Worm (Caenorhabditis elegans) whole organism, late embryonic: Measurements from ENCODE around the gene Y69E1A.8.

Experiments used
- C38D4.7 ChIP-seq: fragments of 200-800 bp; sonication (Bioruptor generic); optimal IDR thresholded peaks from 2 replicates; lab custom pipeline; 2018; ENCODE audit warnings: mild to moderate bottlenecking, missing genetic modification characterization, moderate library complexity, missing compliant biosample characterization
- F13H6.1 ChIP-seq: sonication (generic microtip); optimal IDR thresholded peaks from 2 replicates; lab custom pipeline; 2016; ENCODE audit warnings: missing genetic modification characterization, missing compliant biosample characterization
- K09A11.1 ChIP-seq: sonication (generic microtip); optimal IDR thresholded peaks from 2 replicates; lab custom pipeline; 2017; ENCODE audit warnings: antibody characterized with exemption, mild to moderate bottlenecking, missing genetic modification characterization, missing compliant biosample characterization; ENCODE audit not compliant: insufficient read depth
- ahr-1 ChIP-seq: sonication (generic microtip); optimal IDR thresholded peaks from 2 replicates; lab custom pipeline; 2016; ENCODE audit warnings: missing genetic modification characterization, missing compliant biosample characterization
- ceh-18 ChIP-seq: sonication (generic microtip); optimal IDR thresholded peaks from 2 replicates; lab custom pipeline; 2016; ENCODE audit warnings: missing genetic modification characterization, missing compliant biosample characterization
- ceh-19 ChIP-seq: fragments of 200-800 bp; sonication (Bioruptor generic); optimal IDR thresholded peaks from 2 replicates; lab custom pipeline; 2018; ENCODE audit warnings: mild to moderate bottlenecking, missing genetic modification characterization, missing compliant biosample characterization
- ceh-2 ChIP-seq: sonication (generic microtip); optimal IDR thresholded peaks from 2 replicates; lab custom pipeline; 2016; ENCODE audit warnings: missing genotype, missing genetic modification characterization, missing compliant biosample characterization
- ceh-22 ChIP-seq: sonication (generic microtip); optimal IDR thresholded peaks from 2 replicates; lab custom pipeline; 2017; ENCODE audit warnings: missing biosample characterization, missing genetic modification characterization
- ceh-24 ChIP-seq: sonication (generic microtip); optimal IDR thresholded peaks from 2 replicates; lab custom pipeline; 2016; ENCODE audit warnings: mild to moderate bottlenecking, missing genetic modification characterization, missing compliant biosample characterization
- ceh-30 ChIP-seq: fragments of 150-350 bp; optimal IDR thresholded peaks from 2 replicates; lab custom pipeline; 2014; ENCODE audit warnings: missing biosample characterization, missing genetic modification characterization
- ceh-31 ChIP-seq: sonication (generic microtip); optimal IDR thresholded peaks from 2 replicates; lab custom pipeline; 2016; ENCODE audit warnings: missing genetic modification characterization, missing compliant biosample characterization
- ceh-34 ChIP-seq: sonication (generic microtip); optimal IDR thresholded peaks from 2 replicates; lab custom pipeline; 2016; ENCODE audit warnings: mild to moderate bottlenecking, missing genetic modification characterization, missing compliant biosample characterization
- ceh-45 ChIP-seq: fragments of 200-800 bp; sonication (Bioruptor generic); IDR thresholded peaks from 2 replicates; pipeline ENCODE4 v1.3.6; 2022; ENCODE audit warnings: missing genetic modification reagents, missing genetic modification characterization, missing compliant biosample characterization
- dmd-4 ChIP-seq: sonication (generic microtip); optimal IDR thresholded peaks from 2 replicates; lab custom pipeline; 2016; ENCODE audit warnings: borderline replicate concordance, missing genetic modification characterization, missing compliant biosample characterization
- elt-4 ChIP-seq: sonication (generic microtip); optimal IDR thresholded peaks from 2 replicates; lab custom pipeline; 2016; ENCODE audit warnings: missing genetic modification characterization, missing compliant biosample characterization
- fax-1 ChIP-seq: sonication (generic microtip); optimal IDR thresholded peaks from 2 replicates; lab custom pipeline; 2016; ENCODE audit warnings: missing genotype, missing genetic modification characterization, missing compliant biosample characterization
- fkh-10 ChIP-seq: fragments of 150-350 bp; optimal IDR thresholded peaks from 2 replicates; lab custom pipeline; 2014; ENCODE audit warnings: missing biosample characterization, missing genetic modification reagents, missing genetic modification characterization
- gmeb-2 ChIP-seq: sonication (generic microtip); optimal IDR thresholded peaks from 2 replicates; lab custom pipeline; 2016; ENCODE audit warnings: missing genetic modification characterization, inconsistent platforms, missing compliant biosample characterization
- hlh-13 ChIP-seq: fragments of 200-800 bp; sonication (Bioruptor generic); optimal IDR thresholded peaks from 2 replicates; lab custom pipeline; 2018; ENCODE audit warnings: mild to moderate bottlenecking, missing genetic modification characterization, missing compliant biosample characterization
- hlh-15 ChIP-seq: sonication (generic microtip); optimal IDR thresholded peaks from 2 replicates; lab custom pipeline; 2016; ENCODE audit warnings: missing genetic modification characterization, missing compliant biosample characterization
- hlh-30 ChIP-seq: sonication (generic microtip); optimal IDR thresholded peaks from 2 replicates; lab custom pipeline; 2017; ENCODE audit warnings: antibody characterized with exemption, missing genetic modification characterization, missing compliant biosample characterization; ENCODE audit not compliant: insufficient read depth
- lim-6 ChIP-seq: sonication (generic microtip); optimal IDR thresholded peaks from 2 replicates; lab custom pipeline; 2016; ENCODE audit warnings: missing genetic modification characterization, missing compliant biosample characterization
- lin-11 ChIP-seq: fragments of 200-800 bp; sonication (Bioruptor generic); optimal IDR thresholded peaks from 2 replicates; lab custom pipeline; 2018; ENCODE audit warnings: mild to moderate bottlenecking, missing genetic modification characterization, missing compliant biosample characterization
- madf-2 ChIP-seq: sonication (generic microtip); optimal IDR thresholded peaks from 2 replicates; lab custom pipeline; 2017; ENCODE audit warnings: missing genetic modification characterization, missing compliant biosample characterization
- nfya-1 ChIP-seq: sonication (generic microtip); optimal IDR thresholded peaks from 2 replicates; lab custom pipeline; 2017; ENCODE audit warnings: missing genetic modification characterization, mild to moderate bottlenecking, missing compliant biosample characterization, antibody characterized with exemption, moderate library complexity
- npax-4 ChIP-seq: sonication (generic microtip); optimal IDR thresholded peaks from 2 replicates; lab custom pipeline; 2016; ENCODE audit warnings: missing genetic modification characterization, missing compliant biosample characterization
- pax-1 ChIP-seq: fragments of 150-350 bp; optimal IDR thresholded peaks from 2 replicates; lab custom pipeline; 2014; ENCODE audit warnings: missing biosample characterization, missing genetic modification characterization
- ref-2 ChIP-seq: sonication (generic microtip); optimal IDR thresholded peaks from 2 replicates; lab custom pipeline; 2016; ENCODE audit warnings: missing genetic modification characterization, missing compliant biosample characterization
- rnt-1 ChIP-seq: sonication (generic microtip); optimal IDR thresholded peaks from 2 replicates; lab custom pipeline; 2016; ENCODE audit warnings: missing genetic modification characterization, missing compliant biosample characterization
- sdc-2 ChIP-seq: sonication (generic microtip); optimal IDR thresholded peaks from 2 replicates; lab custom pipeline; 2016; ENCODE audit warnings: missing genotype, missing genetic modification characterization, missing compliant biosample characterization
- tbx-2 ChIP-seq: sonication (generic microtip); optimal IDR thresholded peaks from 2 replicates; lab custom pipeline; 2016; ENCODE audit warnings: missing genetic modification characterization, missing compliant biosample characterization
- unc-42 ChIP-seq: sonication (generic microtip); optimal IDR thresholded peaks from 2 replicates; lab custom pipeline; 2016; ENCODE audit warnings: missing genotype, missing genetic modification characterization, missing compliant biosample characterization
- unc-55 ChIP-seq: sonication (generic microtip); optimal IDR thresholded peaks from 2 replicates; lab custom pipeline; 2017; ENCODE audit warnings: missing biosample characterization, missing genetic modification reagents, missing genetic modification characterization
- unc-86 ChIP-seq: sonication (generic microtip); optimal IDR thresholded peaks from 2 replicates; lab custom pipeline; 2016; ENCODE audit warnings: missing genetic modification characterization, missing compliant biosample characterization
- ztf-16 ChIP-seq: sonication (generic microtip); optimal IDR thresholded peaks from 2 replicates; lab custom pipeline; 2017; ENCODE audit warnings: missing genetic modification characterization, missing compliant biosample characterization

Y69E1A.8 gene

DNA sequence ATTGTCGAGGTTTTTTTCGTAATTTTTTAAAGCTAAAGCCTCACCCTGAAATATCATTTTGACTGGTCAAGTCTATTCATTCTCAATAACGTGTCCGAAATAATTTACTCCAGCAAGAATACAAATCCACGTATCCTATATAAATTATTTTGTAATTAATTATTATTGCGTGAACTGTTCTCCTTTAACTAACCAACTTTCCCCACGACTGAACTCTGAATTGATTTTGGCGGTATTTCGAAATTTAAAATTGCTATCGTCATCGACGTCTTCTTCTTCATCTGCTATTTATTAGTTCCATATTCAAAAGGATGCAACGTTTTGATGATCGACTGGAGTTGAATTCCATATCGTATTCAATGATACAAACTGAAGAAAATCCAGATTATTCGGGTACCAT, at the start of gene Y69E1A.8, which contains the start of gene aqp-3:
Y69E1A.8 (plus strand) TSS at position 246 of the 400 bp plus-strand sequence.
aqp-3 (minus strand) TSS at position 101 of the 400 bp plus-strand sequence.
- TF ChIP-seq sdc-2 (tag; lab: Kevin White, UChicago) = no peak
- TF ChIP-seq ceh-19 = no peak
- TF ChIP-seq ceh-45 (GFP tag; lab: Robert Waterston, UW) = no peak
- TF ChIP-seq hlh-15 (tag; lab: Kevin White, UChicago) = no peak
- no peak for TF ChIP-seq nfya-1 (tag; lab: Kevin White, UChicago)
- no peak for TF ChIP-seq ahr-1 (tag; lab: Kevin White, UChicago)
- no peak for TF ChIP-seq fax-1 (tag; lab: Kevin White, UChicago)
- no peak for TF ChIP-seq dmd-4 (tag; lab: Kevin White, UChicago)
- TF ChIP-seq C38D4.7 (GFP tag; lab: Kevin White, UChicago) = no peak
- TF ChIP-seq, all 69 proteins: peak for 0

DNA sequence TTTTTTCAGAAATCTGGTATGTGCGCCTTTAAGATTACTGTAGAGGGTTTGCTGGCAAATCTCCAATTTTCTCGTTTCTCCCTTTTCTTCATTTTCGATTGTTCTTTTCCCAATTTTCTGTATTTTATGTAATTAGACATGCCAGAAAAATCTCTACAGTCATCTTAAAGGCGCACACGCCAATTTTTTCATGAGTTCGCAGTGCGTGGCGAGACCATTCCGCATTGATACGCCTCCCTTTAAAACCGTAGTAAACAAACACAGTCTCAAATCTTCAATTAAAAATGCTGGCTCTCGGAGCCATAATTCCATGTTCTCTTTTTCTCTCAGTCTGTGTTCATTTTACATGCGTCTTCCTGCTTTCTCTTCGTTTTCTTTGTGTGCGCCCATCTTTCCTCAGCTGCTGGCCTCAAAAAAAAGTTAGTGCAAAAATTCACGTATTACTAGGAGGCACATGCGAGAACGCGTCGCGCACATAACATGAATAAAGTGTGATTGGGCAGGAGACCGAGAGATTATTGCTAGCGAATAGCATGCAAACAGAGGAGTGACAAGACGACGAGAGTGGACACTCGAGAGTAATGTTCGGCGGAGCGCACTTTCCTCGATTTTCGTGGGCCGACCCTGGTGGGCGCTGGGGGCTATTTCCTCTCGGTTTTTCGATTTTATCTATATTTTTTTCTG, 47.4 kb upstream of the Y69E1A.8 start:
- TF ChIP-seq lim-6 (tag; lab: Kevin White, UChicago) (no peak), hlh-30 (tag; lab: Kevin White, UChicago) (peak; percentile 80), gmeb-2 (tag; lab: Kevin White, UChicago) (no peak), ztf-16 (tag; lab: Kevin White, UChicago) (no peak), madf-2 (tag; lab: Kevin White, UChicago) (no peak), fax-1 (tag; lab: Kevin White, UChicago) (no peak), unc-42 (tag; lab: Kevin White, UChicago) (peak; percentile 51), ceh-2 (tag; lab: Kevin White, UChicago) (no peak), unc-55 (GFP tag; lab: Kevin White, UChicago) (peak; percentile 72), pax-1 (peak; percentile 29), nfya-1 (tag; lab: Kevin White, UChicago) (peak; percentile 69), hlh-13 (GFP tag; lab: Kevin White, UChicago) (no peak), F13H6.1 (tag; lab: Kevin White, UChicago) (peak; percentile 6), ref-2 (peak; percentile 56), unc-86 (tag; lab: Kevin White, UChicago) (no peak), ceh-19 (peak; percentile 10), ceh-31 (peak; percentile 80), npax-4 (tag; lab: Kevin White, UChicago) (no peak), ceh-24 (no peak), elt-4 (tag; lab: Kevin White, UChicago) (no peak), tbx-2 (tag; lab: Kevin White, UChicago) (peak; percentile 49), lin-11 (no peak), ceh-18 (peak; percentile 77), ceh-30 (tag; lab: Kevin White, UChicago) (no peak), rnt-1 (tag; lab: Kevin White, UChicago) (peak; percentile 2), ceh-34 (tag; lab: Kevin White, UChicago) (peak; percentile 66), ceh-45 (GFP tag; lab: Robert Waterston, UW) (no peak)
- TF ChIP-seq, all 69 proteins: peak for 13

DNA sequence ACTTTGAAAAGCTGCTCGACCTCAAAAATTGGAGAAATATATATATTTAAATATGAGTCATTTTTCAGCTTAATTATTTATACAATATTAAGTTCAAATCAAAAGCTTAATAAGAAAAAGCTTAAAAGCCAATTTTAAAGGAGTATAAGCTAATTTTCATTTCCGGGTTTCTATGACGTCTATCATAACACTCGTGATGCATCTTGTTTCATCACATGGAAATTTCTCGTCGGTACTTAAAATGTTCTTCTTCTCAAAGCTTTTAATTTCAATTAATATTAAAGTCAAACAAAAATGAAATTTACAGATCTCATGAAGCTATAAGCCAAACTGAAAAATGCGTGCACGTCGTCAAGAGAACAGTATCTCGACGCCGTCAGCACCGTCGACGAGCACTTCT, 46.6 kb upstream of the Y69E1A.8 start, which contains the start of gene rbr-2:
rbr-2 (plus strand) TSS at position 301 of the 400 bp plus-strand sequence.
- no peak for TF ChIP-seq fkh-10 (GFP tag; lab: Kevin White, UChicago)
- TF ChIP-seq ceh-22 = no peak
- no peak for TF ChIP-seq ceh-34 (tag; lab: Kevin White, UChicago)
- TF ChIP-seq pax-1 = no peak
- no peak for TF ChIP-seq lin-11
- no peak for TF ChIP-seq K09A11.1 (tag; lab: Kevin White, UChicago)
- no peak for TF ChIP-seq unc-42 (tag; lab: Kevin White, UChicago)
- no peak for TF ChIP-seq npax-4 (tag; lab: Kevin White, UChicago)
